Fruit fly (Drosophila melanogaster) whole organism, embryonic: Measurements from ENCODE around the gene Arl5.

ENCODE experiments used
- ATbp ChIP-seq: fragments of 200-800 bp; sonication (Bioruptor generic); optimal IDR thresholded peaks from 2 replicates; lab custom pipeline; 2017; ENCODE audit warnings: missing biosample characterization, mild to moderate bottlenecking, missing genetic modification characterization, missing genetic modification reagents
- Bdp1 ChIP-seq: fragments of 200-800 bp; sonication (Bioruptor generic); optimal IDR thresholded peaks from 3 replicates; lab custom pipeline; 2016; ENCODE audit warnings: missing biosample characterization, missing genetic modification characterization
- CG10267 ChIP-seq: fragments of 200-800 bp; sonication (Bioruptor generic); optimal IDR thresholded peaks from 2 replicates; lab custom pipeline; 2018; ENCODE audit warnings: missing biosample characterization, mild to moderate bottlenecking, missing genetic modification characterization, moderate library complexity
- CG10321 ChIP-seq: fragments of 200-800 bp; sonication (Bioruptor generic); IDR thresholded peaks from 2 replicates; pipeline ENCODE4 v1.3.6; 2022; ENCODE audit warnings: missing biosample characterization, missing genetic modification characterization
- CG11723 ChIP-seq: fragments of 200-800 bp; sonication (Bioruptor generic); optimal IDR thresholded peaks from 2 replicates; lab custom pipeline; 2017; ENCODE audit warnings: missing biosample characterization, mild to moderate bottlenecking, missing genetic modification characterization
- CG12155 ChIP-seq: fragments of 200-800 bp; sonication (Bioruptor generic); optimal IDR thresholded peaks from 3 replicates; lab custom pipeline; 2016; ENCODE audit warnings: missing biosample characterization, missing genetic modification characterization
- CG15514 ChIP-seq: fragments of 200-800 bp; sonication (Bioruptor generic); optimal IDR thresholded peaks from 3 replicates; lab custom pipeline; 2017; ENCODE audit warnings: missing biosample characterization, missing genetic modification characterization, mild to moderate bottlenecking, moderate library complexity, missing genetic modification reagents
- CG17612 ChIP-seq: fragments of 200-800 bp; sonication (Bioruptor generic); IDR thresholded peaks from 2 replicates; pipeline ENCODE4 v1.3.6; 2022; ENCODE audit warnings: missing biosample characterization, missing genetic modification characterization
- CG3281 ChIP-seq: fragments of 200-800 bp; sonication (Bioruptor generic); optimal IDR thresholded peaks from 3 replicates; lab custom pipeline; 2017; ENCODE audit warnings: missing biosample characterization, mild to moderate bottlenecking, missing genetic modification characterization
- CG34376 ChIP-seq: fragments of 200-800 bp; sonication (Bioruptor generic); optimal IDR thresholded peaks from 2 replicates; lab custom pipeline; 2018; ENCODE audit warnings: missing biosample characterization, mild to moderate bottlenecking, missing genetic modification characterization
- CG3726 ChIP-seq: fragments of 200-800 bp; sonication (Bioruptor generic); IDR thresholded peaks from 3 replicates; pipeline ENCODE4, ENCODE4 v1.3.6; 2022; ENCODE audit warnings: missing biosample characterization, missing genetic modification characterization
- CG3847 ChIP-seq: fragments of 200-800 bp; sonication (Bioruptor generic); IDR thresholded peaks from 2 replicates; pipeline ENCODE4 v1.3.6; 2022; ENCODE audit warnings: missing biosample characterization, missing genetic modification characterization
- CG43689 ChIP-seq: fragments of 200-800 bp; sonication (Bioruptor generic); IDR thresholded peaks from 2 replicates; pipeline ENCODE4 v1.3.6; 2022; ENCODE audit warnings: missing biosample characterization, missing genetic modification characterization
- CG6272 ChIP-seq: fragments of 200-800 bp; sonication (Bioruptor generic); IDR thresholded peaks from 2 replicates; pipeline ENCODE4 v1.3.6; 2022; ENCODE audit warnings: missing biosample characterization, missing genetic modification characterization
- CG7271 ChIP-seq: fragments of 200-800 bp; sonication (Bioruptor generic); optimal IDR thresholded peaks from 2 replicates; lab custom pipeline; 2018; ENCODE audit warnings: missing biosample characterization, mild to moderate bottlenecking, missing genetic modification characterization, moderate library complexity
- CG7357 ChIP-seq: fragments of 200-800 bp; sonication (Bioruptor generic); IDR thresholded peaks from 3 replicates; pipeline ENCODE4 v1.3.6; 2022; ENCODE audit warnings: missing biosample characterization, missing genetic modification characterization
- CG7786 ChIP-seq: fragments of 200-800 bp; sonication (Bioruptor generic); optimal IDR thresholded peaks from 2 replicates; lab custom pipeline; 2016; ENCODE audit warnings: missing biosample characterization, missing genetic modification characterization
- CG9797 ChIP-seq: fragments of 200-800 bp; sonication (Bioruptor generic); optimal IDR thresholded peaks from 3 replicates; lab custom pipeline; 2018; ENCODE audit warnings: missing biosample characterization, mild to moderate bottlenecking, missing genetic modification characterization
- CG9817 ChIP-seq: fragments of 200-800 bp; sonication (Bioruptor generic); optimal IDR thresholded peaks from 2 replicates; lab custom pipeline; 2018; ENCODE audit warnings: missing biosample characterization, mild to moderate bottlenecking, missing genetic modification characterization, moderate library complexity
- CG9932 ChIP-seq: fragments of 200-800 bp; sonication (Bioruptor generic); IDR thresholded peaks from 2 replicates; pipeline ENCODE4 v1.3.6; 2022; ENCODE audit warnings: missing biosample characterization, missing genetic modification characterization
- Chrac-16 ChIP-seq: fragments of 200-800 bp; sonication (Bioruptor generic); optimal IDR thresholded peaks from 3 replicates; lab custom pipeline; 2016; ENCODE audit warnings: missing biosample characterization, missing genetic modification characterization
- Dbx ChIP-seq: fragments of 200-800 bp; sonication (Bioruptor generic); IDR thresholded peaks from 3 replicates; pipeline ENCODE4 v1.3.6; 2022; ENCODE audit warnings: missing biosample characterization, missing genetic modification characterization
- Hmx ChIP-seq: fragments of 200-800 bp; sonication (Bioruptor generic); optimal IDR thresholded peaks from 2 replicates; lab custom pipeline; 2016; ENCODE audit warnings: missing biosample characterization, missing genetic modification characterization
- Jarid2 ChIP-seq: fragments of 200-800 bp; sonication (Bioruptor generic); optimal IDR thresholded peaks from 3 replicates; lab custom pipeline; 2017; ENCODE audit warnings: mild to moderate bottlenecking, missing biosample characterization, missing genetic modification reagents, missing genetic modification characterization
- Lpt ChIP-seq: fragments of >200 bp; optimal IDR thresholded peaks from 2 replicates; lab custom pipeline; 2018; ENCODE audit warnings: missing biosample characterization, missing genetic modification characterization
- Mrtf ChIP-seq: fragments of 200-800 bp; sonication (Bioruptor generic); IDR thresholded peaks from 3 replicates; pipeline ENCODE4 v1.3.6; 2022; ENCODE audit warnings: missing biosample characterization, missing genetic modification characterization
- NK7.1 ChIP-seq: fragments of 200-800 bp; sonication (Bioruptor generic); optimal IDR thresholded peaks from 3 replicates; lab custom pipeline; 2016; ENCODE audit warnings: missing biosample characterization, missing genetic modification characterization
- Oaz ChIP-seq: fragments of 200-800 bp; sonication (Bioruptor generic); IDR thresholded peaks from 2 replicates; pipeline ENCODE4 v1.3.6; 2022; ENCODE audit warnings: missing biosample characterization, missing genetic modification characterization
- PHDP ChIP-seq: fragments of 200-800 bp; sonication (Bioruptor generic); optimal IDR thresholded peaks from 3 replicates; lab custom pipeline; 2018; ENCODE audit warnings: missing biosample characterization, mild to moderate bottlenecking, missing genetic modification characterization, moderate library complexity
- Pdp1 ChIP-seq, 2 experiments: fragments of 200-800 bp; sonication (Bioruptor generic); optimal IDR thresholded peaks; 3 replicates each; lab custom pipeline; 2016; ENCODE audit warnings: missing biosample characterization in 2 of 2, missing genetic modification characterization in 2 of 2, mild to moderate bottlenecking in 1 of 2, moderate library complexity in 1 of 2
- TFAM ChIP-seq: fragments of 200-800 bp; sonication (Bioruptor generic); optimal IDR thresholded peaks from 2 replicates; lab custom pipeline; 2017; ENCODE audit warnings: missing biosample characterization, missing genetic modification characterization, inconsistent platforms
- ap ChIP-seq: fragments of 200-800 bp; sonication (Bioruptor generic); IDR thresholded peaks from 2 replicates; pipeline ENCODE4 v1.3.6; 2022; ENCODE audit warnings: missing biosample characterization, missing genetic modification characterization
- bcd ChIP-seq: fragments of 200-800 bp; sonication (Bioruptor generic); optimal IDR thresholded peaks from 2 replicates; lab custom pipeline; 2017; ENCODE audit warnings: missing biosample characterization, mild to moderate bottlenecking, missing genetic modification characterization
- croc ChIP-seq: fragments of 200-800 bp; sonication (Bioruptor generic); conservative IDR thresholded peaks from 3 replicates; pipeline ENCODE4 v1.3.6; 2022; ENCODE audit warnings: missing biosample characterization, missing genetic modification characterization
- exex ChIP-seq: fragments of 200-800 bp; sonication (Bioruptor generic); optimal IDR thresholded peaks from 4 replicates; lab custom pipeline; 2018; ENCODE audit warnings: missing biosample characterization, mild to moderate bottlenecking, missing genetic modification characterization, moderate library complexity
- grn ChIP-seq: fragments of 200-800 bp; sonication (Bioruptor generic); optimal IDR thresholded peaks from 3 replicates; lab custom pipeline; 2017; ENCODE audit warnings: missing biosample characterization, missing genetic modification characterization
- ham ChIP-seq: fragments of 200-800 bp; sonication (Bioruptor generic); IDR thresholded peaks from 2 replicates; pipeline ENCODE4 v1.3.6; 2022; ENCODE audit warnings: missing biosample characterization, missing genetic modification characterization
- ind ChIP-seq: fragments of 200-800 bp; sonication (Bioruptor generic); optimal IDR thresholded peaks from 3 replicates; lab custom pipeline; 2016; ENCODE audit warnings: missing biosample characterization, missing genetic modification characterization
- jumu ChIP-seq: fragments of 200-800 bp; sonication (Bioruptor generic); optimal IDR thresholded peaks from 3 replicates; lab custom pipeline; 2016; ENCODE audit warnings: missing biosample characterization, missing genetic modification characterization
- kay ChIP-seq: fragments of 200-800 bp; sonication (Bioruptor generic); optimal IDR thresholded peaks from 2 replicates; lab custom pipeline; 2016; ENCODE audit warnings: missing biosample characterization, missing genetic modification characterization
- lab ChIP-seq: fragments of 200-800 bp; sonication (Bioruptor generic); optimal IDR thresholded peaks from 3 replicates; lab custom pipeline; 2017; ENCODE audit warnings: missing biosample characterization, missing genetic modification characterization, mild to moderate bottlenecking, moderate library complexity, missing genetic modification reagents
- lola ChIP-seq, 3 experiments: fragments of >200 bp in 2 of 3; fragments of 200-800 bp in 1 of 3; sonication (Bioruptor generic) in 1 of 3; optimal IDR thresholded peaks; 2 replicates each; lab custom pipeline; 2017 to 2019; ENCODE audit warnings: missing biosample characterization in 3 of 3, missing genetic modification characterization in 3 of 3, mild to moderate bottlenecking in 1 of 3, moderate library complexity in 1 of 3
- maf-S ChIP-seq: fragments of 200-800 bp; sonication (Bioruptor generic); optimal IDR thresholded peaks from 2 replicates; lab custom pipeline; 2016; ENCODE audit warnings: missing biosample characterization, missing genetic modification characterization
- sc ChIP-seq, 3 experiments: fragments of >200 bp in 2 of 3; fragments of 200-800 bp in 1 of 3; sonication (Bioruptor generic) in 1 of 3; optimal IDR thresholded peaks; 2 replicates in 2 of 3; 3 replicates in 1 of 3; lab custom pipeline; 2017; ENCODE audit warnings: mild to moderate bottlenecking in 1 of 3, missing biosample characterization in 1 of 3, missing genetic modification characterization in 1 of 3, missing genetic modification reagents in 1 of 3
- sd ChIP-seq: fragments of 200-800 bp; sonication (Bioruptor generic); optimal IDR thresholded peaks from 3 replicates; lab custom pipeline; 2018; ENCODE audit warnings: missing biosample characterization, mild to moderate bottlenecking, missing genetic modification characterization, moderate library complexity
- stc ChIP-seq: fragments of 200-800 bp; sonication (Bioruptor generic); IDR thresholded peaks from 2 replicates; pipeline ENCODE4 v1.3.6; 2022; ENCODE audit warnings: missing biosample characterization, missing genetic modification characterization
- trem ChIP-seq: fragments of 200-800 bp; optimal IDR thresholded peaks from 3 replicates; lab custom pipeline; 2019; ENCODE audit warnings: missing biosample characterization, mild to moderate bottlenecking, missing genetic modification characterization, moderate library complexity

Arl5 gene

DNA sequence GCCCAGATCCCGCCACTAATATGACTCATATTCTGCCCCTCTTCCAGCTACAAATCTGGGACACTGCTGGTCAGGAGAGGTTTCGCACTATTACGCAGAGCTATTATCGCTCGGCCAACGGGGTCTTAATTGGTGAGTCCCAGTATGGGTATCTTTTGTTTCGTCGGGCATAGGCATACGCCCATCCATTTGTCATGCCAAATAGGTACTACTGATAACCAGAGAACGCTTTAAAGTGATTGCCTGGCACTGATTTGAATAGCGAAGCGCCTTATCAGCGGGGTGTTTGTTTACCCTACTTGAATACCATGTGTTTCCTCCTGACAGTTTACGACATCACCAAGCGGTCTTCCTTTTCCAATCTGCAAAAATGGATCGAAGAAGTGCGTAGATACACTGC is 2.2 kb downstream of the Arl5 start (continued):
- no peak for TF ChIP-seq maf-S (GFP tag; lab: Kevin White, UChicago)
- TF ChIP-seq bcd (GFP tag; lab: Kevin White, UChicago): no peak
- no peak for TF ChIP-seq CG6272 (GFP tag; lab: Robert Waterston, UW)
- TF ChIP-seq jumu (GFP tag; lab: Kevin White, UChicago): no peak
- TF ChIP-seq Dbx: no peak
- TF ChIP-seq CG34376 (GFP tag; lab: Kevin White, UChicago): peak; percentile 5
- TF ChIP-seq CG43689 (GFP tag; lab: Robert Waterston, UW): no peak
- peak; percentile 39 for TF ChIP-seq lab (GFP tag; lab: Kevin White, UChicago)
- no peak for TF ChIP-seq ham (GFP tag; lab: Robert Waterston, UW)
- peak; percentile 65 for TF ChIP-seq exex (tag; lab: Kevin White, UChicago)
- no peak for TF ChIP-seq Oaz
- TF ChIP-seq sd (tag; lab: Kevin White, UChicago): no peak
- no peak for TF ChIP-seq CG12155 (GFP tag; lab: Kevin White, UChicago)
- no peak for TF ChIP-seq NK7.1 (GFP tag; lab: Kevin White, UChicago)
- TF ChIP-seq CG10321 (GFP tag; lab: Robert Waterston, UW): no peak
- peak; percentile 7 for TF ChIP-seq grn (GFP tag; lab: Kevin White, UChicago)
- TF ChIP-seq CG3726 (GFP tag; lab: Robert Waterston, UW): no peak
- TF ChIP-seq trem (tag; lab: Kevin White, UChicago): no peak
- peak in 1 of 2 experiments; percentile 1 for TF ChIP-seq Pdp1 (GFP tag; optimal IDR thresholded peaks at IDR 0.05; lab: Kevin White, UChicago)
- TF ChIP-seq CG7786 (GFP tag; lab: Kevin White, UChicago): no peak
- TF ChIP-seq Hmx (GFP tag; lab: Kevin White, UChicago): no peak
- no peak for TF ChIP-seq kay (GFP tag; lab: Kevin White, UChicago)
- no peak for TF ChIP-seq lola (GFP tag; optimal IDR thresholded peaks at IDR 0.05; lab: Kevin White, UChicago)
- no peak for TF ChIP-seq CG17612 (GFP tag; lab: Robert Waterston, UW)
- no peak for TF ChIP-seq ap (GFP tag; lab: Robert Waterston, UW)
- TF ChIP-seq Chrac-16 (GFP tag; lab: Kevin White, UChicago): no peak
- TF ChIP-seq PHDP: no peak
- TF ChIP-seq croc (GFP tag; lab: Robert Waterston, UW): no peak
- no peak for TF ChIP-seq CG9797 (GFP tag; lab: Kevin White, UChicago)
- TF ChIP-seq CG15514 (GFP tag; lab: Kevin White, UChicago): no peak
- TF ChIP-seq Mrtf (GFP tag; lab: Robert Waterston, UW): no peak
- TF ChIP-seq CG11723 (GFP tag; lab: Kevin White, UChicago): no peak
- TF ChIP-seq ind: no peak
- TF ChIP-seq TFAM (GFP tag; lab: Kevin White, UChicago): no peak
- no peak for TF ChIP-seq Bdp1 (GFP tag; lab: Kevin White, UChicago)
- no peak for TF ChIP-seq stc (GFP tag; lab: Robert Waterston, UW)
- TF ChIP-seq CG9817 (tag; lab: Kevin White, UChicago): no peak
- TF ChIP-seq CG7271: no peak
- no peak for TF ChIP-seq Jarid2 (GFP tag; lab: Kevin White, UChicago)
- TF ChIP-seq CG7357: no peak
- no peak for TF ChIP-seq CG9932 (GFP tag; lab: Robert Waterston, UW)
- TF ChIP-seq CG3847 (GFP tag; lab: Robert Waterston, UW): no peak
- no peak for TF ChIP-seq ATbp (GFP tag; lab: Kevin White, UChicago)
- TF ChIP-seq CG10267 (tag; lab: Kevin White, UChicago): no peak
- TF ChIP-seq sc (optimal IDR thresholded peaks at IDR 0.05; lab: Kevin White, UChicago): no peak
- no peak for TF ChIP-seq sc (GFP tag; optimal IDR thresholded peaks at IDR 0.05; lab: Kevin White, UChicago)
- TF ChIP-seq CG3281 (GFP tag; lab: Kevin White, UChicago): no peak
- TF ChIP-seq Lpt (GFP tag; lab: Kevin White, UChicago): no peak
- TF ChIP-seq, all 482 proteins: peak for 8
